Worm (Caenorhabditis elegans) whole organism, L2 larva: ENCODE measurements around the gene bath-47.
"Not testable (repeated sequence)": the region's sequence is repeated elsewhere in the genome, so short reads cannot be mapped to it uniquely, and the experiment has no call there.

Experiments
- C34F6.9 ChIP-seq: fragments of 150-350 bp; optimal IDR thresholded peaks from 2 replicates; lab custom pipeline; 2014; ENCODE audit warnings: missing biosample characterization, missing genetic modification characterization
- F13H6.1 ChIP-seq: sonication (generic microtip); optimal IDR thresholded peaks from 2 replicates; lab custom pipeline; 2016; ENCODE audit warnings: missing genetic modification characterization, missing compliant biosample characterization
- R02D3.7 ChIP-seq: fragments of 150-350 bp; optimal IDR thresholded peaks from 2 replicates; lab custom pipeline; 2014; ENCODE audit warnings: missing biosample characterization, missing genetic modification characterization
- Y55F3AM.14 ChIP-seq: fragments of 200-800 bp; sonication (Bioruptor generic); optimal IDR thresholded peaks from 2 replicates; lab custom pipeline; 2018; ENCODE audit warnings: mild to moderate bottlenecking, missing genetic modification characterization, missing compliant biosample characterization
- ZK546.5 ChIP-seq: sonication (generic microtip); optimal IDR thresholded peaks from 2 replicates; lab custom pipeline; 2017; ENCODE audit warnings: missing biosample characterization, missing genetic modification characterization
- alr-1 ChIP-seq: fragments of 150-350 bp; optimal IDR thresholded peaks from 2 replicates; lab custom pipeline; 2014; ENCODE audit warnings: missing biosample characterization, missing genetic modification characterization
- aly-2 ChIP-seq: fragments of 150-350 bp; optimal IDR thresholded peaks from 2 replicates; lab custom pipeline; 2014; ENCODE audit warnings: missing biosample characterization, missing genetic modification characterization
- blmp-1 ChIP-seq: sonication (generic microtip); optimal IDR thresholded peaks from 2 replicates; lab custom pipeline; 2017; ENCODE audit warnings: missing genetic modification characterization, mild to moderate bottlenecking, missing compliant biosample characterization, antibody characterized with exemption, moderate library complexity; ENCODE audit not compliant: insufficient read depth
- ceh-82 ChIP-seq: fragments of 150-350 bp; optimal IDR thresholded peaks from 2 replicates; lab custom pipeline; 2014; ENCODE audit warnings: missing biosample characterization, missing genetic modification characterization
- crh-2 ChIP-seq: sonication (generic microtip); optimal IDR thresholded peaks from 2 replicates; lab custom pipeline; 2017; ENCODE audit warnings: missing biosample characterization, missing genetic modification characterization
- dmd-4 ChIP-seq: sonication (generic microtip); optimal IDR thresholded peaks from 2 replicates; lab custom pipeline; 2017; ENCODE audit warnings: missing biosample characterization, missing genetic modification characterization
- elt-1 ChIP-seq: fragments of 150-350 bp; optimal IDR thresholded peaks from 2 replicates; lab custom pipeline; 2014; ENCODE audit warnings: missing biosample characterization, missing genetic modification characterization
- fos-1 ChIP-seq: fragments of 150-350 bp; optimal IDR thresholded peaks from 2 replicates; lab custom pipeline; 2014; ENCODE audit warnings: missing biosample characterization, missing genetic modification characterization
- gmeb-1 ChIP-seq: fragments of 150-350 bp; optimal IDR thresholded peaks from 2 replicates; lab custom pipeline; 2014; ENCODE audit warnings: missing biosample characterization, missing genetic modification characterization
- lin-39 ChIP-seq: fragments of 150-350 bp; optimal IDR thresholded peaks from 2 replicates; lab custom pipeline; 2014; ENCODE audit warnings: missing biosample characterization, missing genetic modification reagents, missing genetic modification characterization
- mab-5 ChIP-seq: fragments of 150-350 bp; optimal IDR thresholded peaks from 2 replicates; lab custom pipeline; 2014; ENCODE audit warnings: missing biosample characterization, missing genetic modification characterization
- mbf-1 ChIP-seq: sonication (generic microtip); optimal IDR thresholded peaks from 2 replicates; lab custom pipeline; 2017; ENCODE audit warnings: missing biosample characterization, missing genetic modification characterization
- mdl-1 ChIP-seq, 2 experiments: fragments of 150-350 bp in 1 of 2; sonication (generic microtip) in 1 of 2; optimal IDR thresholded peaks; 2 replicates each; lab custom pipeline; 2017; ENCODE audit warnings: missing biosample characterization in 2 of 2, missing genetic modification characterization in 2 of 2
- nhr-11 ChIP-seq: fragments of 150-350 bp; optimal IDR thresholded peaks from 2 replicates; lab custom pipeline; 2014; ENCODE audit warnings: missing biosample characterization, missing genetic modification characterization
- nhr-237 ChIP-seq: fragments of 150-350 bp; optimal IDR thresholded peaks from 2 replicates; lab custom pipeline; 2014; ENCODE audit warnings: missing biosample characterization, missing genetic modification characterization
- nhr-25 ChIP-seq: fragments of 150-350 bp; sonication (generic microtip); optimal IDR thresholded peaks from 3 replicates; lab custom pipeline; 2014; ENCODE audit warnings: missing biosample characterization, missing genetic modification characterization
- nhr-6 ChIP-seq: fragments of 150-350 bp; optimal IDR thresholded peaks from 2 replicates; lab custom pipeline; 2014; ENCODE audit warnings: missing biosample characterization, missing genetic modification characterization
- nhr-77 ChIP-seq: fragments of 150-350 bp; optimal IDR thresholded peaks from 2 replicates; lab custom pipeline; 2014; ENCODE audit warnings: missing biosample characterization, missing genetic modification characterization
- sem-4 ChIP-seq: fragments of 150-350 bp; optimal IDR thresholded peaks from 2 replicates; lab custom pipeline; 2014; ENCODE audit warnings: missing biosample characterization, missing genetic modification reagents, missing genetic modification characterization
- skn-1 ChIP-seq: sonication (generic microtip); optimal IDR thresholded peaks from 2 replicates; lab custom pipeline; 2017; ENCODE audit warnings: missing biosample characterization, missing genetic modification characterization
- sma-9 ChIP-seq, 2 experiments: fragments of 150-350 bp in 1 of 2; sonication (generic microtip) in 1 of 2; optimal IDR thresholded peaks; 2 replicates each; lab custom pipeline; 2014 to 2016; ENCODE audit warnings: missing genetic modification characterization in 2 of 2, mild to moderate bottlenecking in 1 of 2, missing biosample characterization in 1 of 2, missing compliant biosample characterization in 1 of 2, missing genetic modification reagents in 1 of 2, moderate library complexity in 1 of 2
- unc-62 ChIP-seq: fragments of 150-350 bp; optimal IDR thresholded peaks from 2 replicates; lab custom pipeline; 2014; ENCODE audit warnings: missing biosample characterization, missing genetic modification reagents, missing genetic modification characterization
- zag-1 ChIP-seq: fragments of 150-350 bp; optimal IDR thresholded peaks from 2 replicates; lab custom pipeline; 2014; ENCODE audit warnings: missing biosample characterization, missing genetic modification characterization
- ztf-1 ChIP-seq: fragments of 200-800 bp; sonication (Bioruptor generic); conservative IDR thresholded peaks from 2 replicates; pipeline ENCODE4 v1.3.6; 2022; ENCODE audit warnings: missing genetic modification characterization, missing compliant biosample characterization
- ztf-11 ChIP-seq: sonication (generic microtip); optimal IDR thresholded peaks from 2 replicates; lab custom pipeline; 2017; ENCODE audit warnings: missing biosample characterization, missing genetic modification characterization

Gene bath-47

DNA sequence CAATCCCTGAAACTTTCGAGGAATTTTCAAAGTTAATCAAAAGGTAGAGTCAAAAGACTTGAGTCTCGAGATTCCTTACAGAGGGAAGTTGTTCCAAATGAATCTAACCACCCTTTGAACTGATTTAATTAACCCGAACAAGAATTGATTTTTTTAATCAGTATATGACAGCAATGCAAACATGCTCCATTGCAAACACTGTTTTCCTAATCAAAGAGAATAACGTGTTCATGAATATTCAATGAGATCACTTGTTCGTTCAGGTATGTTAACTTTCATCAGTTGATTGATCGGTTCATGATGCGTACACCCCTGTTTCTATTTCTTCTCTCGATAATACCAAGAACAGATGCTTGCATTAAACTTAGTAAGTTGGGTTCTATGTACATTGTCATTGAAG lies 24.1 kb downstream of the bath-47 start, which contains the start of gene C08E3.14:
Gene C08E3.14, plus strand, starts transcription at position 301 of the 400 bp plus-strand sequence.
- TF ChIP-seq gmeb-1 (tag; lab: Kevin White, UChicago) (no peak), Y55F3AM.14 (GFP tag; lab: Kevin White, UChicago) (no peak), lin-39 (tag; lab: Kevin White, UChicago) (no peak), C34F6.9 (tag; lab: Kevin White, UChicago) (no peak), skn-1 (tag; lab: Kevin White, UChicago) (no peak), ztf-1 (GFP tag; lab: Robert Waterston, UW) (no peak), F13H6.1 (tag; lab: Kevin White, UChicago) (no peak), nhr-25 (tag; lab: Kevin White, UChicago) (no peak), R02D3.7 (tag; lab: Kevin White, UChicago) (no peak), aly-2 (tag; lab: Kevin White, UChicago) (no peak), alr-1 (tag; lab: Kevin White, UChicago) (no peak), ZK546.5 (no peak), nhr-6 (no peak), sem-4 (tag; lab: Kevin White, UChicago) (no peak)
- TF ChIP-seq, all 48 proteins: peak for 0

DNA sequence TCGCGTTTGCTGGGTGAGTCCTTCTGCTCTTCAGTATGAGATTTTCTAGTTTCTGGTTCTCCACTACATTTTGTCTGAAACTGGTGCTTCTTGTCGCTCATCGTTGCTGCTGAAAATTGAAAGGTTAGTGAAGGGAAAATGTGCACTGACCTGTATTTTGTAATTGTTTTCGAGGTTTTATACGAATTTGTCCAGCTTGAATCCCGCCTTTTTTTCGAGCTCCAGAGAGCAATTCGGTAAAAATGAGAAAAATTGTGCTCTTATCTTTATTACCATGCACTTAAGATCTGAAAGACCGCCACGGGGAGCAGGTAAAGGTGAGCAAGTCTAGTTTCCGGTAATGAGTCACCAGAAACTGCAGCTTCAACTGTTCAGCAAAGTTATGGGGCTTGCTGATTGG lies 26.2 kb downstream of the bath-47 start, which contains the start of gene C08E3.15:
Gene C08E3.15, minus strand, starts transcription at position 101 of the 400 bp plus-strand sequence.
- not testable (repeated sequence) for TF ChIP-seq mdl-1 (tag; optimal IDR thresholded peaks at IDR 0.05; lab: Kevin White, UChicago); alr-1 (tag; lab: Kevin White, UChicago); sem-4 (tag; lab: Kevin White, UChicago)

DNA sequence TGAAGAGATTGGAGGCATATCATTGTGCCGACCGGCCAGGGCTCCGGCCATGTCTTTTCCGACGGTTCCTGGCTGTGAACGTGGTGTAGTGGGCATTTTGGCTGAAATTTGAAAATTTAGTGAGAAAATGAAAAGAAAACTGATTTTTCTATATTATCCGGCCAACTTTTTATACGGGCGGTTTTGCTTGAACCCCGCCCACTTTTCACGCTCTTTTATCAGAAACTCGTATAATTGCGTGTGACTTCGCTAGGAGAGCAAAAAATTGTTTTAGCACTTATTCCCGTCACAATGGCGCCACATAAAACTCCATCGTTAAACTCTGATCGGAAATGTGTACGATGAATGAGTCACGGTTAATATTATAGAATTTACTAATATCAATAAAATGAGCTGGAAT lies 30.6 kb downstream of the bath-47 start, which contains the start of gene C08E3.13:
Gene C08E3.13, minus strand, starts transcription at position 101 of the 400 bp plus-strand sequence.
- TF ChIP-seq mab-5 (tag; lab: Kevin White, UChicago); elt-1; sma-9 (GFP tag; optimal IDR thresholded peaks at IDR 0.05; lab: Kevin White, UChicago); sma-9 (tag; optimal IDR thresholded peaks at IDR 0.05; lab: Kevin White, UChicago): not testable (repeated sequence)

DNA sequence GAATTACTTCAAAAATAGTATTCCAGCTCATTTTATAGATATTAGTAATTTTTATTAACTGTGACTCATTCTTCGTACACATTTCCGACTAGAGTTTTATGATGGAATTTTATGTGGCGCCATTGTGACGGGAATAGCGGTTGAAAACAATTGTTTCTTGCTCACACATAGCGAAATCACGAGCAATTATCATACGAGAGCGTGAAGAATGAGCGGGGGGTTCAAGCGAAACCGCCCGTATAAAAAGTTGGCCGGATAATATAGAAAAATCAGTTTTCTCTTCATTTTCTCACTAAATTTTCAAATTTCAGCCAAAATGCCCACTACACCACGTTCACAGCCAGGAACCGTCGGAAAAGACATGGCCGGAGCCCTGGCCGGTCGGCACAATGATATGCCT lies 31.9 kb downstream of the bath-47 start, which contains the start of gene C08E3.1:
Gene C08E3.1, plus strand, starts transcription at position 301 of the 400 bp plus-strand sequence.
- TF ChIP-seq unc-62; gmeb-1 (tag; lab: Kevin White, UChicago); dmd-4 (tag; lab: Kevin White, UChicago): not testable (repeated sequence)

DNA sequence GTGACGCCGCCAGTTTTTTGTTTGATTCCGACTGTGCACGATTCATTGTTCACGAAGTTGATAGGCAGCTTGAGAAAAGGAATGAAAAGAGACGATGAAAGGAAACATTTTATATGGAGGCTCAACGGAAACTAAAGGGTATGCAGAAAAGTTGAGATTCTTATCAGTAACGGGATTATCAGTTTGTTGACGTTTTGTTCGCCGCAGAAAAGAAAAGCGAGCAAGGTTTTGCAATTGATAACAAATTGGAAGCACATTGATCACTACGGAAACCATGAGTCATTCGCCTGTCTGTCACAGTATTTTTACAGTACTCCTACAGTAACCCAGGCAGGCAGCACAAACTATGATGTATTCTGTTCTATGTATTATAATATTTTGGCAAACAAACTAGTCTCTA lies 34.4 kb downstream of the bath-47 start:
- no peak for TF ChIP-seq mbf-1 (tag; lab: Kevin White, UChicago)
- no peak for TF ChIP-seq blmp-1 (tag; lab: Kevin White, UChicago)
- no peak for TF ChIP-seq ztf-1 (GFP tag; lab: Robert Waterston, UW)
- TF ChIP-seq ceh-82 (tag; lab: Kevin White, UChicago): no peak
- TF ChIP-seq fos-1: peak; percentile 41
- TF ChIP-seq, all 48 proteins: peak for 1

DNA sequence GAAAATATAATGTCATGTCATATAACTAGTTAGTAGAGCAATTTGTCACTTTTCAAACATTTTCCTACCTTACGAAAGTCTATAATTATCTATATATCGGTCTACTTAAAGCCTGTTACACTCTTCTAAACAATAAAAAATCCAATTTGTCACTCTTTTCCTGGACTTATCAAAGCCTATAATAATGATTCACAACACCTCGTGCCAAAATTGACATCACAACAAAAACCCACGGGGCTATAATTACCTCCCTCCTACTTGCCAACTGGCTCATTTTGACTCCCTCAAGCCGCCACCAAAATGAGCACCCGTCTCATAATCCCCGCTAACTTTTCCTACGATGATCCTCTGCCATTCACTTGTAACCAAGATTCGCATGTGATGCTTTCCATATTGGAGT lies 34.8 kb downstream of the bath-47 start, which contains the start of gene srg-20:
Gene srg-20, plus strand, starts transcription at position 301 of the 400 bp plus-strand sequence.
- not testable (repeated sequence) for TF ChIP-seq zag-1; ztf-11 (tag; lab: Kevin White, UChicago); nhr-77
- TF ChIP-seq, all 48 proteins: peak for 0; not testable (repeated sequence) for 48

DNA sequence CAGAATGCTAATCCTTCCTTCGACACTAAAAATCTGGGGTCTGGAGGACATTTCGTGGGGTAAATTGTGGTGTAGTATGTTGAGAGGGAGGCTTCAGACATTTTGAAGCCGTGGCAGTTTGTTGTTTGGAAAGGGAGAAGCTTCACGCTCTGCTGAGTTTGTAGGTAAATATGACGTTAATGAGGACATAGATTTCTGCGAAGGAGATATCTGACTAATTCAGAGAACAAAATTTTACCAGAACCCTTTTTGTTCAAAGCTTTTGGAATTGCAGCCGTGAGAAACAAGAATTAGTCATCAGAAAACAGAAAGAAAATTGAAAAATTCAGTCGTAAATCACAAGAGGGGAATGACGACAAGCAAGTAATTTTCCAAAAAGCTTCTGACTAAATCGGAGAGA lies 38.9 kb downstream of the bath-47 start, which contains the start of gene srh-72:
Gene srh-72, minus strand, starts transcription at position 101 of the 400 bp plus-strand sequence.
- TF ChIP-seq sem-4 (tag; lab: Kevin White, UChicago) (no peak), aly-2 (tag; lab: Kevin White, UChicago) (no peak), unc-62 (no peak), crh-2 (tag; lab: Kevin White, UChicago) (no peak), gmeb-1 (tag; lab: Kevin White, UChicago) (no peak), ztf-11 (tag; lab: Kevin White, UChicago) (no peak), alr-1 (tag; lab: Kevin White, UChicago) (no peak), nhr-25 (tag; lab: Kevin White, UChicago) (no peak), nhr-237 (no peak), R02D3.7 (tag; lab: Kevin White, UChicago) (no peak), nhr-11 (no peak), C34F6.9 (tag; lab: Kevin White, UChicago) (no peak), dmd-4 (tag; lab: Kevin White, UChicago) (no peak), skn-1 (tag; lab: Kevin White, UChicago) (no peak)
